Worm (Caenorhabditis elegans) whole organism, early embryonic: ENCODE measurements around the gene E04F6.9.

Source experiments
- B0310.2 ChIP-seq: sonication (generic microtip); optimal IDR thresholded peaks from 2 replicates; lab custom pipeline; 2016; ENCODE audit warnings: mild to moderate bottlenecking, missing genetic modification characterization, missing compliant biosample characterization
- F13C5.2 ChIP-seq: sonication (generic microtip); optimal IDR thresholded peaks from 2 replicates; lab custom pipeline; 2017; ENCODE audit warnings: mild to moderate bottlenecking, missing genetic modification characterization, inconsistent platforms, missing compliant biosample characterization
- aly-1 ChIP-seq: sonication (generic microtip); optimal IDR thresholded peaks from 2 replicates; lab custom pipeline; 2016; ENCODE audit warnings: missing genetic modification characterization, missing compliant biosample characterization
- ama-1 ChIP-seq: fragments of 150-350 bp; optimal IDR thresholded peaks from 2 replicates; lab custom pipeline; 2014
- ceh-13 ChIP-seq: fragments of 200-800 bp; sonication (Bioruptor generic); optimal IDR thresholded peaks from 2 replicates; lab custom pipeline; 2018; ENCODE audit warnings: mild to moderate bottlenecking, missing genetic modification characterization, missing compliant biosample characterization
- ceh-36 ChIP-seq: sonication (generic microtip); optimal IDR thresholded peaks from 2 replicates; lab custom pipeline; 2016; ENCODE audit warnings: missing genetic modification characterization, inconsistent platforms, missing compliant biosample characterization
- ets-7 ChIP-seq: sonication (generic microtip); optimal IDR thresholded peaks from 2 replicates; lab custom pipeline; 2016; ENCODE audit warnings: missing genotype, missing genetic modification characterization, missing compliant biosample characterization
- flt-1 ChIP-seq: fragments of 200-800 bp; sonication (Bioruptor generic); IDR thresholded peaks from 2 replicates; pipeline ENCODE4 v1.3.6; 2022; ENCODE audit warnings: missing genetic modification characterization, missing compliant biosample characterization
- hmbx-1 ChIP-seq: sonication (generic microtip); optimal IDR thresholded peaks from 2 replicates; lab custom pipeline; 2016; ENCODE audit warnings: mild to moderate bottlenecking, missing genetic modification characterization, missing compliant biosample characterization
- hmg-4 ChIP-seq: fragments of 200-800 bp; sonication (Bioruptor generic); optimal IDR thresholded peaks from 2 replicates; lab custom pipeline; 2018; ENCODE audit warnings: mild to moderate bottlenecking, missing genetic modification characterization, missing compliant biosample characterization
- hnd-1 ChIP-seq: sonication (generic microtip); optimal IDR thresholded peaks from 2 replicates; lab custom pipeline; 2016; ENCODE audit warnings: missing genetic modification characterization, missing compliant biosample characterization
- pes-1 ChIP-seq: fragments of 200-800 bp; sonication (Bioruptor generic); IDR thresholded peaks from 2 replicates; pipeline ENCODE4 v1.3.6; 2022; ENCODE audit warnings: missing genetic modification reagents, missing genetic modification characterization, missing compliant biosample characterization
- scrt-1 ChIP-seq: fragments of 200-800 bp; sonication (Bioruptor generic); IDR thresholded peaks from 2 replicates; pipeline ENCODE4 v1.3.6; 2022; ENCODE audit warnings: missing genetic modification characterization, missing compliant biosample characterization
- sea-1 ChIP-seq: fragments of 200-800 bp; sonication (Bioruptor generic); conservative IDR thresholded peaks from 2 replicates; pipeline ENCODE4 v1.3.6; 2022; ENCODE audit warnings: missing genetic modification characterization, missing compliant biosample characterization
- tbx-11 ChIP-seq: fragments of 200-800 bp; sonication (Bioruptor generic); IDR thresholded peaks from 2 replicates; pipeline ENCODE4 v1.3.6; 2022; ENCODE audit warnings: missing genetic modification characterization, missing compliant biosample characterization
- tbx-37 ChIP-seq: fragments of 200-800 bp; sonication (Bioruptor generic); conservative IDR thresholded peaks from 2 replicates; pipeline ENCODE4 v1.3.6; 2022; ENCODE audit warnings: missing genetic modification reagents, missing genetic modification characterization, missing compliant biosample characterization
- tra-4 ChIP-seq: sonication (generic microtip); optimal IDR thresholded peaks from 2 replicates; lab custom pipeline; 2017; ENCODE audit warnings: missing genetic modification characterization, missing compliant biosample characterization

E04F6.9 gene

ce11 chrII:7189120-7189519 lies 22.8 kb downstream of the E04F6.9 start, which contains the start of gene E04F6.4:
Gene E04F6.4 (plus strand): TSS chrII:7189420.
- TF ChIP-seq ceh-13 (GFP tag; lab: Kevin White, UChicago) = no peak
- no peak for TF ChIP-seq pes-1 (GFP tag; lab: Robert Waterston, UW)
- no peak for TF ChIP-seq scrt-1 (GFP tag; lab: Robert Waterston, UW)
- no peak for TF ChIP-seq hnd-1 (tag; lab: Kevin White, UChicago)
- no peak for TF ChIP-seq B0310.2 (tag; lab: Kevin White, UChicago)
- TF ChIP-seq aly-1 (tag; lab: Kevin White, UChicago) = no peak
- TF ChIP-seq flt-1 (GFP tag; lab: Robert Waterston, UW) = no peak
- no peak for TF ChIP-seq sea-1 (GFP tag; lab: Robert Waterston, UW)
- no peak for TF ChIP-seq hmbx-1
- no peak for TF ChIP-seq ceh-36 (tag; lab: Kevin White, UChicago)
- no peak for TF ChIP-seq F13C5.2 (tag; lab: Kevin White, UChicago)

- TF ChIP-seq tra-4 (tag; lab: Kevin White, UChicago) = no peak
- no peak for TF ChIP-seq ama-1
- no peak for TF ChIP-seq ceh-36 (tag; lab: Kevin White, UChicago)
- TF ChIP-seq B0310.2 (tag; lab: Kevin White, UChicago) = no peak
Measured at ce11 chrII:7187110-7187509, 24.8 kb downstream of the E04F6.9 start, which contains the start of gene C27H5.6. Gene C27H5.6 (minus strand): TSS chrII:7187210.

- no peak for TF ChIP-seq flt-1 (GFP tag; lab: Robert Waterston, UW)
- no peak for TF ChIP-seq B0310.2 (tag; lab: Kevin White, UChicago)
- no peak for TF ChIP-seq tra-4 (tag; lab: Kevin White, UChicago)
- TF ChIP-seq tbx-11 (GFP tag; lab: Robert Waterston, UW) = no peak
- TF ChIP-seq sea-1 (GFP tag; lab: Robert Waterston, UW) = no peak
- TF ChIP-seq tbx-37 = no peak
- TF ChIP-seq pes-1 (GFP tag; lab: Robert Waterston, UW) = no peak
- no peak for TF ChIP-seq ceh-36 (tag; lab: Kevin White, UChicago)
Measured at ce11 chrII:7186117-7186516, 25.8 kb downstream of the E04F6.9 start.

- TF ChIP-seq tbx-37 (peak; percentile 92), ama-1 (no peak), ets-7 (tag; lab: Kevin White, UChicago) (peak; percentile 87), hmg-4 (GFP tag; lab: Kevin White, UChicago) (peak; percentile 97), flt-1 (GFP tag; lab: Robert Waterston, UW) (peak; percentile 97), pes-1 (GFP tag; lab: Robert Waterston, UW) (peak; percentile 97), B0310.2 (tag; lab: Kevin White, UChicago) (peak; percentile 89), tbx-11 (GFP tag; lab: Robert Waterston, UW) (peak; percentile 94), aly-1 (tag; lab: Kevin White, UChicago) (peak; percentile 96), ceh-36 (tag; lab: Kevin White, UChicago) (peak; percentile 94), F13C5.2 (tag; lab: Kevin White, UChicago) (peak; percentile 96), tra-4 (tag; lab: Kevin White, UChicago) (peak; percentile 84), sea-1 (GFP tag; lab: Robert Waterston, UW) (peak; percentile 96), scrt-1 (GFP tag; lab: Robert Waterston, UW) (peak; percentile 97), ceh-13 (GFP tag; lab: Kevin White, UChicago) (peak; percentile 95), hmbx-1 (peak; percentile 76), hnd-1 (tag; lab: Kevin White, UChicago) (peak; percentile 90)
Measured at ce11 chrII:7183493-7184272, 28.3 kb downstream of the E04F6.9 start, which contains the start of gene pdl-1. Gene pdl-1 (plus strand): TSS chrII:7183801.

ce11 chrII:7182630-7183029 lies 29.3 kb downstream of the E04F6.9 start:
- TF ChIP-seq pes-1 (GFP tag; lab: Robert Waterston, UW) (no peak), hmbx-1 (no peak), flt-1 (GFP tag; lab: Robert Waterston, UW) (no peak), hnd-1 (tag; lab: Kevin White, UChicago) (no peak), ceh-36 (tag; lab: Kevin White, UChicago) (no peak), B0310.2 (tag; lab: Kevin White, UChicago) (no peak), ets-7 (tag; lab: Kevin White, UChicago) (no peak), tbx-37 (no peak), hmg-4 (GFP tag; lab: Kevin White, UChicago) (no peak), F13C5.2 (tag; lab: Kevin White, UChicago) (no peak), sea-1 (GFP tag; lab: Robert Waterston, UW) (no peak), tbx-11 (GFP tag; lab: Robert Waterston, UW) (no peak), tra-4 (tag; lab: Kevin White, UChicago) (no peak), ceh-13 (GFP tag; lab: Kevin White, UChicago) (no peak), aly-1 (tag; lab: Kevin White, UChicago) (no peak), scrt-1 (GFP tag; lab: Robert Waterston, UW) (no peak), ama-1 (no peak)

ce11 chrII:7176108-7176507 lies 35.9 kb downstream of the E04F6.9 start:
- no peak for TF ChIP-seq ceh-13 (GFP tag; lab: Kevin White, UChicago)
- TF ChIP-seq hnd-1 (tag; lab: Kevin White, UChicago) = no peak

- no peak for TF ChIP-seq pes-1 (GFP tag; lab: Robert Waterston, UW)
- no peak for TF ChIP-seq hmg-4 (GFP tag; lab: Kevin White, UChicago)
- no peak for TF ChIP-seq tra-4 (tag; lab: Kevin White, UChicago)
- TF ChIP-seq hmbx-1 = no peak
- TF ChIP-seq sea-1 (GFP tag; lab: Robert Waterston, UW) = no peak
- TF ChIP-seq ama-1 = no peak
Measured at ce11 chrII:7174843-7175242, 37.1 kb downstream of the E04F6.9 start, which contains the start of gene glc-4. Gene glc-4 (minus strand): TSS chrII:7174943.
